Fruit fly (Drosophila melanogaster): ENCODE results near the gene Alg14.

DNA sequence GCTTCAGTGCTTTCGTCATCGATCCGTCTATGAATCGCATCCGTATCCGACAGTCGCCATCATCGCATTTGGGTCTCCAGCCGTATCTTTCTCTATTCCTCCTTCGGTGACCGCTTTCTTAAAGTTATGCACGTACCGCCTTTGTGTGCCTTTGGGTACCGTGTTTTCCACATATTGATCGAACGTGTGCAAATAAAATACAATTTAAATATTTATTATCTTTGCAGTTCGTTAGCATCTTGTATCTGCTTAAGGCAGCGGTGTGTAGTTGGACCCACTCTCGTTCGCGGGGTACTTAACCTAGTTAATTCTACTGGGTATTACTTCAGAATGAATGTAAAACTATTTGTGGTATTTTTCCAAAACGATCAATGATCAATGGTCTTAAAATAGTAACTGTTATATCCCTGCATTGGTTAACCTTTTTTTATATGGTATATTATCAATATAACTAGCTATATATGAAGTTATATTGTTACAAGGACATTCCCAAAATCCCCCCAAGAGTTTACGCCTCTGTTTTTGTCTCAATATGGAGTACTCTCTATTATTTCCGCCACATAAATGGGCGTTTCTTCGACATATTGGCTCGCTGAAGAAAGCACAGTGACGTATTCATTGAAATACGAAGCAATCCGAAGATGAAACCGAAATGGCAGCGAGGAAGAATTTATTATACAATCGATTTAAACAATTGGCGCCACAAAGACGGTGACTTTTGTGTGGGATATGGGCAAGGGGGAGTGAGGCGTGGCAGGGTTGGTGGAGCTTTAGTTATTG is 23.8 kb downstream of the Alg14 start:
- TF ChIP-seq CG8478 (optimal IDR thresholded peaks at IDR 0.05) (no peak), usp (GFP tag; optimal IDR thresholded peaks at IDR 0.05) (no peak), Dll (optimal IDR thresholded peaks at IDR 0.05) (no peak)
